Worm (Caenorhabditis elegans) whole organism, L2 larva: ENCODE measurements around the gene vps-24.

ENCODE experiments used
- C34F6.9 ChIP-seq: fragments of 150-350 bp; optimal IDR thresholded peaks from 2 replicates; lab custom pipeline; 2014; ENCODE audit warnings: missing biosample characterization, missing genetic modification characterization
- F13H6.1 ChIP-seq: sonication (generic microtip); optimal IDR thresholded peaks from 2 replicates; lab custom pipeline; 2016; ENCODE audit warnings: missing genetic modification characterization, missing compliant biosample characterization
- R02D3.7 ChIP-seq: fragments of 150-350 bp; optimal IDR thresholded peaks from 2 replicates; lab custom pipeline; 2014; ENCODE audit warnings: missing biosample characterization, missing genetic modification characterization
- Y55F3AM.14 ChIP-seq: fragments of 200-800 bp; sonication (Bioruptor generic); optimal IDR thresholded peaks from 2 replicates; lab custom pipeline; 2018; ENCODE audit warnings: mild to moderate bottlenecking, missing genetic modification characterization, missing compliant biosample characterization
- ZK546.5 ChIP-seq: sonication (generic microtip); optimal IDR thresholded peaks from 2 replicates; lab custom pipeline; 2017; ENCODE audit warnings: missing biosample characterization, missing genetic modification characterization
- aly-2 ChIP-seq: fragments of 150-350 bp; optimal IDR thresholded peaks from 2 replicates; lab custom pipeline; 2014; ENCODE audit warnings: missing biosample characterization, missing genetic modification characterization
- ama-1 ChIP-seq: fragments of 150-350 bp; optimal IDR thresholded peaks from 2 replicates; lab custom pipeline; 2018; ENCODE audit warnings: inconsistent platforms
- blmp-1 ChIP-seq: sonication (generic microtip); optimal IDR thresholded peaks from 2 replicates; lab custom pipeline; 2017; ENCODE audit warnings: missing genetic modification characterization, mild to moderate bottlenecking, missing compliant biosample characterization, antibody characterized with exemption, moderate library complexity; ENCODE audit not compliant: insufficient read depth
- ceh-16 ChIP-seq: fragments of 150-350 bp; optimal IDR thresholded peaks from 2 replicates; lab custom pipeline; 2014; ENCODE audit warnings: missing biosample characterization, missing genetic modification characterization
- ceh-82 ChIP-seq: fragments of 150-350 bp; optimal IDR thresholded peaks from 2 replicates; lab custom pipeline; 2014; ENCODE audit warnings: missing biosample characterization, missing genetic modification characterization
- crh-2 ChIP-seq: sonication (generic microtip); optimal IDR thresholded peaks from 2 replicates; lab custom pipeline; 2017; ENCODE audit warnings: missing biosample characterization, missing genetic modification characterization
- dmd-4 ChIP-seq: sonication (generic microtip); optimal IDR thresholded peaks from 2 replicates; lab custom pipeline; 2017; ENCODE audit warnings: missing biosample characterization, missing genetic modification characterization
- egl-27 ChIP-seq: sonication (generic microtip); optimal IDR thresholded peaks from 3 replicates; lab custom pipeline; 2017; ENCODE audit warnings: missing biosample characterization, missing genetic modification reagents, missing genetic modification characterization
- elt-3 ChIP-seq: sonication (generic microtip); optimal IDR thresholded peaks from 2 replicates; lab custom pipeline; 2017; ENCODE audit warnings: missing biosample characterization, missing genetic modification characterization
- fos-1 ChIP-seq: fragments of 150-350 bp; optimal IDR thresholded peaks from 2 replicates; lab custom pipeline; 2014; ENCODE audit warnings: missing biosample characterization, missing genetic modification characterization
- gmeb-1 ChIP-seq: fragments of 150-350 bp; optimal IDR thresholded peaks from 2 replicates; lab custom pipeline; 2014; ENCODE audit warnings: missing biosample characterization, missing genetic modification characterization
- lsy-2 ChIP-seq, 2 experiments: fragments of 150-350 bp in 1 of 2; sonication (generic microtip) in 1 of 2; optimal IDR thresholded peaks; 2 replicates each; lab custom pipeline; 2014 to 2017; ENCODE audit warnings: missing biosample characterization in 2 of 2, missing genetic modification characterization in 2 of 2
- mab-5 ChIP-seq: fragments of 150-350 bp; optimal IDR thresholded peaks from 2 replicates; lab custom pipeline; 2014; ENCODE audit warnings: missing biosample characterization, missing genetic modification characterization
- mbf-1 ChIP-seq: sonication (generic microtip); optimal IDR thresholded peaks from 2 replicates; lab custom pipeline; 2017; ENCODE audit warnings: missing biosample characterization, missing genetic modification characterization
- nhr-10 ChIP-seq: sonication (generic microtip); optimal IDR thresholded peaks from 2 replicates; lab custom pipeline; 2017; ENCODE audit warnings: missing biosample characterization, missing genetic modification characterization
- nhr-11 ChIP-seq: fragments of 150-350 bp; optimal IDR thresholded peaks from 2 replicates; lab custom pipeline; 2014; ENCODE audit warnings: missing biosample characterization, missing genetic modification characterization
- nhr-12 ChIP-seq: fragments of 150-350 bp; optimal IDR thresholded peaks from 2 replicates; lab custom pipeline; 2014; ENCODE audit warnings: missing biosample characterization, missing genetic modification characterization
- nhr-129 ChIP-seq: fragments of 150-350 bp; optimal IDR thresholded peaks from 2 replicates; lab custom pipeline; 2014; ENCODE audit warnings: missing biosample characterization, missing genetic modification characterization
- nhr-21 ChIP-seq: fragments of 150-350 bp; optimal IDR thresholded peaks from 2 replicates; lab custom pipeline; 2014; ENCODE audit warnings: missing biosample characterization, missing genetic modification characterization
- nhr-23 ChIP-seq: fragments of 150-350 bp; optimal IDR thresholded peaks from 2 replicates; lab custom pipeline; 2014; ENCODE audit warnings: missing biosample characterization, missing genetic modification reagents, missing genetic modification characterization
- nhr-25 ChIP-seq: fragments of 150-350 bp; sonication (generic microtip); optimal IDR thresholded peaks from 3 replicates; lab custom pipeline; 2014; ENCODE audit warnings: missing biosample characterization, missing genetic modification characterization
- nhr-6 ChIP-seq: fragments of 150-350 bp; optimal IDR thresholded peaks from 2 replicates; lab custom pipeline; 2014; ENCODE audit warnings: missing biosample characterization, missing genetic modification characterization
- nhr-77 ChIP-seq: fragments of 150-350 bp; optimal IDR thresholded peaks from 2 replicates; lab custom pipeline; 2014; ENCODE audit warnings: missing biosample characterization, missing genetic modification characterization
- peb-1 ChIP-seq: fragments of 150-350 bp; optimal IDR thresholded peaks from 2 replicates; lab custom pipeline; 2014; ENCODE audit warnings: missing biosample characterization, missing genetic modification characterization
- sem-4 ChIP-seq: fragments of 150-350 bp; optimal IDR thresholded peaks from 2 replicates; lab custom pipeline; 2014; ENCODE audit warnings: missing biosample characterization, missing genetic modification reagents, missing genetic modification characterization
- skn-1 ChIP-seq: sonication (generic microtip); optimal IDR thresholded peaks from 2 replicates; lab custom pipeline; 2017; ENCODE audit warnings: missing biosample characterization, missing genetic modification characterization
- sma-3 ChIP-seq: sonication (generic microtip); optimal IDR thresholded peaks from 2 replicates; lab custom pipeline; 2016; ENCODE audit warnings: missing genetic modification reagents, missing genetic modification characterization, missing compliant biosample characterization
- sma-9 ChIP-seq, 2 experiments: fragments of 150-350 bp in 1 of 2; sonication (generic microtip) in 1 of 2; optimal IDR thresholded peaks; 2 replicates each; lab custom pipeline; 2014 to 2016; ENCODE audit warnings: missing genetic modification characterization in 2 of 2, mild to moderate bottlenecking in 1 of 2, missing biosample characterization in 1 of 2, missing compliant biosample characterization in 1 of 2, missing genetic modification reagents in 1 of 2, moderate library complexity in 1 of 2
- unc-39 ChIP-seq: fragments of 150-350 bp; optimal IDR thresholded peaks from 2 replicates; lab custom pipeline; 2014; ENCODE audit warnings: missing biosample characterization, missing genetic modification characterization
- unc-55 ChIP-seq: fragments of 150-350 bp; sonication (generic microtip); optimal IDR thresholded peaks from 3 replicates; lab custom pipeline; 2014; ENCODE audit warnings: missing biosample characterization, missing genetic modification reagents, missing genetic modification characterization
- zag-1 ChIP-seq: fragments of 150-350 bp; optimal IDR thresholded peaks from 2 replicates; lab custom pipeline; 2014; ENCODE audit warnings: missing biosample characterization, missing genetic modification characterization
- ztf-1 ChIP-seq: fragments of 200-800 bp; sonication (Bioruptor generic); conservative IDR thresholded peaks from 2 replicates; pipeline ENCODE4 v1.3.6; 2022; ENCODE audit warnings: missing genetic modification characterization, missing compliant biosample characterization
- ztf-4 ChIP-seq: fragments of 150-350 bp; optimal IDR thresholded peaks from 2 replicates; lab custom pipeline; 2014; ENCODE audit warnings: missing biosample characterization, missing genetic modification characterization

Gene vps-24

ce11 chrII:5018578-5018977, 24.8 kb downstream of the vps-24 start:
- TF ChIP-seq skn-1 (tag; lab: Kevin White, UChicago) (no peak), ztf-4 (tag; lab: Kevin White, UChicago) (no peak), nhr-6 (tag; lab: Kevin White, UChicago) (no peak)

ce11 chrII:5019389-5020108, 25.8 kb downstream of the vps-24 start:
- no peak for TF ChIP-seq F13H6.1 (tag; lab: Kevin White, UChicago)
- no peak for TF ChIP-seq egl-27 (tag; lab: Kevin White, UChicago)
- no peak for TF ChIP-seq aly-2 (tag; lab: Kevin White, UChicago)
- TF ChIP-seq nhr-6 (tag; lab: Kevin White, UChicago), result no peak
- no peak for TF ChIP-seq mbf-1 (tag; lab: Kevin White, UChicago)
- no peak for TF ChIP-seq nhr-77 (tag; lab: Kevin White, UChicago)
- no peak for TF ChIP-seq ama-1 (lab: Kevin White, UChicago)
- no peak for TF ChIP-seq ztf-4 (tag; lab: Kevin White, UChicago)
- no peak for TF ChIP-seq ceh-16 (tag; lab: Kevin White, UChicago)
- no peak for TF ChIP-seq dmd-4 (tag; lab: Kevin White, UChicago)
- no peak for TF ChIP-seq nhr-10 (tag; lab: Kevin White, UChicago)
- peak; percentile 53 for TF ChIP-seq blmp-1 (tag; lab: Kevin White, UChicago)
- TF ChIP-seq unc-55, result no peak
- TF ChIP-seq zag-1 (tag; lab: Kevin White, UChicago), result no peak
- TF ChIP-seq C34F6.9 (tag; lab: Kevin White, UChicago), result no peak
- peak; percentile 67 for TF ChIP-seq nhr-25 (tag; lab: Kevin White, UChicago)
- no peak for TF ChIP-seq ceh-82 (tag; lab: Kevin White, UChicago)
- peak; percentile 62 for TF ChIP-seq sma-9 (GFP tag; optimal IDR thresholded peaks at IDR 0.05; lab: Kevin White, UChicago)
- no peak for TF ChIP-seq sma-9 (tag; optimal IDR thresholded peaks at IDR 0.05; lab: Kevin White, UChicago)
- peak; percentile 34 for TF ChIP-seq nhr-129 (tag; lab: Kevin White, UChicago)
- TF ChIP-seq elt-3 (tag; lab: Kevin White, UChicago), result no peak
- peak; percentile 9 for TF ChIP-seq gmeb-1 (tag; lab: Kevin White, UChicago)
- no peak for TF ChIP-seq mab-5 (tag; lab: Kevin White, UChicago)
- TF ChIP-seq nhr-11 (tag; lab: Kevin White, UChicago), result no peak
- no peak for TF ChIP-seq nhr-23 (tag; lab: Kevin White, UChicago)
- TF ChIP-seq nhr-21, result peak; percentile 54
- peak in 1 of 2 experiments; percentile 43 for TF ChIP-seq lsy-2 (tag; optimal IDR thresholded peaks at IDR 0.05; lab: Kevin White, UChicago)
- TF ChIP-seq skn-1 (tag; lab: Kevin White, UChicago), result no peak
- no peak for TF ChIP-seq ZK546.5
- TF ChIP-seq peb-1 (tag; lab: Kevin White, UChicago), result no peak
- no peak for TF ChIP-seq ztf-1 (GFP tag; lab: Robert Waterston, UW)
- TF ChIP-seq nhr-12, result no peak
- TF ChIP-seq fos-1 (tag; lab: Kevin White, UChicago), result peak; percentile 79
- TF ChIP-seq R02D3.7 (tag; lab: Kevin White, UChicago), result no peak
- TF ChIP-seq sma-3 (GFP tag; lab: Kevin White, UChicago), result peak; percentile 34
- no peak for TF ChIP-seq unc-39
- peak; percentile 14 for TF ChIP-seq sem-4 (tag; lab: Kevin White, UChicago)
- TF ChIP-seq crh-2 (tag; lab: Kevin White, UChicago), result peak; percentile 68
- no peak for TF ChIP-seq Y55F3AM.14 (GFP tag; lab: Kevin White, UChicago)

ce11 chrII:5020513-5021081, 26.8 kb downstream of the vps-24 start:
- TF ChIP-seq mab-5 (tag; lab: Kevin White, UChicago) (no peak), R02D3.7 (tag; lab: Kevin White, UChicago) (no peak), sma-9 (GFP tag; optimal IDR thresholded peaks at IDR 0.05; lab: Kevin White, UChicago) (no peak), sma-9 (tag; optimal IDR thresholded peaks at IDR 0.05; lab: Kevin White, UChicago) (no peak), fos-1 (tag; lab: Kevin White, UChicago) (peak; percentile 47), egl-27 (tag; lab: Kevin White, UChicago) (no peak), nhr-129 (tag; lab: Kevin White, UChicago) (peak; percentile 65), lsy-2 (tag; optimal IDR thresholded peaks at IDR 0.05; lab: Kevin White, UChicago) (no peak), zag-1 (tag; lab: Kevin White, UChicago) (no peak), ZK546.5 (no peak), C34F6.9 (tag; lab: Kevin White, UChicago) (peak; percentile 33)
